Worm (Caenorhabditis elegans) whole organism, L4 larva: Measurements from ENCODE around the gene ttx-1.

ENCODE experiments used
- D1046.2 ChIP-seq: fragments of 200-800 bp; sonication (Bioruptor generic); IDR thresholded peaks from 2 replicates; pipeline ENCODE4 v1.3.6; 2022; ENCODE audit warnings: missing genetic modification characterization, missing compliant biosample characterization
- F10B5.3 ChIP-seq: sonication (generic microtip); optimal IDR thresholded peaks from 2 replicates; lab custom pipeline; 2016; ENCODE audit warnings: mild to moderate bottlenecking, missing genetic modification characterization, missing compliant biosample characterization
- Y5F2A.4 ChIP-seq: fragments of 200-800 bp; sonication (Bioruptor generic); optimal IDR thresholded peaks from 2 replicates; lab custom pipeline; 2018; ENCODE audit warnings: mild to moderate bottlenecking, missing genetic modification characterization, missing compliant biosample characterization
- Y75B8A.6 ChIP-seq: fragments of 200-800 bp; sonication (Bioruptor generic); IDR thresholded peaks from 2 replicates; pipeline ENCODE4 v1.3.6; 2022; ENCODE audit warnings: missing genetic modification reagents, missing genetic modification characterization, missing compliant biosample characterization
- aly-2 ChIP-seq: sonication (generic microtip); optimal IDR thresholded peaks from 2 replicates; lab custom pipeline; 2018; ENCODE audit warnings: missing biosample characterization, missing genetic modification characterization
- attf-4 ChIP-seq: sonication (generic microtip); optimal IDR thresholded peaks from 3 replicates; lab custom pipeline; 2017; ENCODE audit warnings: missing biosample characterization, missing genetic modification characterization
- ceh-20 ChIP-seq: fragments of 200-800 bp; sonication (Bioruptor generic); IDR thresholded peaks from 2 replicates; pipeline ENCODE4 v1.3.6; 2022; ENCODE audit warnings: missing genetic modification reagents, missing genetic modification characterization, missing compliant biosample characterization
- ceh-44 ChIP-seq: fragments of 200-800 bp; sonication (Bioruptor generic); IDR thresholded peaks from 2 replicates; pipeline ENCODE4 v1.3.6; 2022; ENCODE audit warnings: missing genetic modification reagents, missing genetic modification characterization, missing compliant biosample characterization
- ceh-62 ChIP-seq: sonication (generic microtip); optimal IDR thresholded peaks from 2 replicates; lab custom pipeline; 2017; ENCODE audit warnings: missing biosample characterization, missing genetic modification characterization
- ces-1 ChIP-seq: fragments of 150-350 bp; sonication (generic microtip); optimal IDR thresholded peaks from 4 replicates; lab custom pipeline; 2014; ENCODE audit warnings: missing biosample characterization, missing genetic modification reagents, missing genetic modification characterization
- cey-2 ChIP-seq: sonication (generic microtip); optimal IDR thresholded peaks from 3 replicates; lab custom pipeline; 2017; ENCODE audit warnings: missing genetic modification characterization, mild to moderate bottlenecking, missing compliant biosample characterization, antibody characterized with exemption, borderline replicate concordance; ENCODE audit not compliant: insufficient read depth
- ctbp-1 ChIP-seq: fragments of 200-800 bp; sonication (Bioruptor generic); IDR thresholded peaks from 2 replicates; pipeline ENCODE4 v1.3.6; 2022; ENCODE audit warnings: missing genetic modification reagents, missing genetic modification characterization, missing compliant biosample characterization
- daf-16 ChIP-seq, 3 experiments: sonication (generic microtip); optimal IDR thresholded peaks; 2 replicates each; lab custom pipeline; 2016 to 2017; ENCODE audit warnings: missing genetic modification characterization in 3 of 3, missing genetic modification reagents in 3 of 3, mild to moderate bottlenecking in 2 of 3, missing compliant biosample characterization in 2 of 3, missing biosample characterization in 1 of 3, moderate library complexity in 1 of 3
- dmd-6 ChIP-seq: fragments of 200-800 bp; sonication (Bioruptor generic); IDR thresholded peaks from 2 replicates; pipeline ENCODE4 v1.3.6; 2022; ENCODE audit warnings: missing genetic modification reagents, missing genetic modification characterization, missing compliant biosample characterization
- dmd-8 ChIP-seq: fragments of 200-800 bp; sonication (Bioruptor generic); IDR thresholded peaks from 2 replicates; pipeline ENCODE4 v1.3.6; 2022; ENCODE audit warnings: missing genetic modification characterization, missing compliant biosample characterization
- dpl-1 ChIP-seq: fragments of 150-350 bp; optimal IDR thresholded peaks from 2 replicates; lab custom pipeline; 2014; ENCODE audit warnings: missing biosample characterization, missing genetic modification reagents, missing genetic modification characterization
- dve-1 ChIP-seq: sonication (generic microtip); optimal IDR thresholded peaks from 2 replicates; lab custom pipeline; 2017; ENCODE audit warnings: antibody characterized with exemption, mild to moderate bottlenecking, missing genetic modification characterization, missing compliant biosample characterization; ENCODE audit not compliant: insufficient read depth
- fos-1 ChIP-seq: fragments of 150-350 bp; optimal IDR thresholded peaks from 2 replicates; lab custom pipeline; 2014; ENCODE audit warnings: missing biosample characterization, missing genetic modification characterization
- hif-1 ChIP-seq, 2 experiments: sonication (generic microtip); optimal IDR thresholded peaks; 2 replicates each; lab custom pipeline; 2016 to 2017; ENCODE audit warnings: missing compliant biosample characterization in 2 of 2, missing genetic modification characterization in 2 of 2, missing genetic modification reagents in 2 of 2, missing genotype in 2 of 2, mild to moderate bottlenecking in 1 of 2
- hlh-30 ChIP-seq: sonication (generic microtip); optimal IDR thresholded peaks from 2 replicates; lab custom pipeline; 2017; ENCODE audit warnings: antibody characterized with exemption, mild to moderate bottlenecking, missing genetic modification characterization, missing compliant biosample characterization; ENCODE audit not compliant: insufficient read depth
- hmg-1.1 ChIP-seq: fragments of 200-800 bp; sonication (Bioruptor generic); IDR thresholded peaks from 2 replicates; pipeline ENCODE4 v1.3.6; 2022; ENCODE audit warnings: missing genetic modification reagents, missing genetic modification characterization, missing compliant biosample characterization
- mes-2 ChIP-seq: sonication (generic microtip); optimal IDR thresholded peaks from 2 replicates; lab custom pipeline; 2016; ENCODE audit warnings: missing genotype, mild to moderate bottlenecking, missing genetic modification characterization, missing compliant biosample characterization; ENCODE audit not compliant: poor library complexity, severe bottlenecking
- nhr-11 ChIP-seq: fragments of 150-350 bp; optimal IDR thresholded peaks from 2 replicates; lab custom pipeline; 2014; ENCODE audit warnings: missing biosample characterization, missing genetic modification characterization
- nhr-25 ChIP-seq: sonication (generic microtip); optimal IDR thresholded peaks from 2 replicates; lab custom pipeline; 2017; ENCODE audit warnings: missing genetic modification characterization, mild to moderate bottlenecking, missing compliant biosample characterization, antibody characterized with exemption, moderate library complexity, borderline replicate concordance; ENCODE audit not compliant: insufficient read depth
- nhr-28 ChIP-seq: fragments of 150-350 bp; optimal IDR thresholded peaks from 2 replicates; lab custom pipeline; 2014; ENCODE audit warnings: missing biosample characterization, missing genetic modification characterization
- pqm-1 ChIP-seq: sonication (generic microtip); optimal IDR thresholded peaks from 2 replicates; lab custom pipeline; 2017; ENCODE audit warnings: missing biosample characterization, missing genetic modification characterization
- rbr-2 ChIP-seq: sonication (generic microtip); optimal IDR thresholded peaks from 2 replicates; lab custom pipeline; 2016; ENCODE audit warnings: missing genotype, missing genetic modification characterization, missing compliant biosample characterization
- set-16 ChIP-seq: fragments of 200-800 bp; sonication (Bioruptor generic); IDR thresholded peaks from 2 replicates; pipeline ENCODE4 v1.3.6; 2022; ENCODE audit warnings: missing genetic modification reagents, missing genetic modification characterization, missing compliant biosample characterization
- spr-3 ChIP-seq: fragments of 200-800 bp; sonication (Bioruptor generic); optimal IDR thresholded peaks from 2 replicates; lab custom pipeline; 2018; ENCODE audit warnings: mild to moderate bottlenecking, missing genetic modification characterization, missing compliant biosample characterization
- tra-1 ChIP-seq: fragments of 200-800 bp; sonication (Bioruptor generic); IDR thresholded peaks from 2 replicates; pipeline ENCODE4 v1.3.6; 2022; ENCODE audit warnings: missing genetic modification reagents, missing genetic modification characterization, missing compliant biosample characterization
- unc-62 ChIP-seq, 3 experiments: fragments of 150-350 bp in 1 of 3; sonication (generic microtip); optimal IDR thresholded peaks in 2 of 3; peaks in 1 of 3; 1 replicate in 1 of 3; 2 replicates in 2 of 3; lab custom pipeline; 2014 to 2017; ENCODE audit warnings: missing biosample characterization in 3 of 3, missing genetic modification characterization in 3 of 3, missing genetic modification reagents in 3 of 3, missing genotype in 1 of 3
- zag-1 ChIP-seq: fragments of 150-350 bp; optimal IDR thresholded peaks from 2 replicates; lab custom pipeline; 2014; ENCODE audit warnings: missing biosample characterization, missing genetic modification characterization

Gene ttx-1

ce11 chrV:20022996-20023456 lies 41.0 kb downstream of the ttx-1 start, which contains the start of gene lgc-55:
TSS of gene lgc-55 (plus strand) at chrV:20023046.
- no peak for TF ChIP-seq hlh-30 (tag; lab: Kevin White, UChicago)
- no peak for TF ChIP-seq hif-1 (tag; optimal IDR thresholded peaks at IDR 0.05; lab: Kevin White, UChicago)
- no peak for TF ChIP-seq ceh-62 (tag; lab: Kevin White, UChicago)
- no peak for TF ChIP-seq dmd-8 (GFP tag; lab: Robert Waterston, UW)
- no peak for TF ChIP-seq zag-1 (tag; lab: Kevin White, UChicago)
- TF ChIP-seq spr-3 (GFP tag; lab: Kevin White, UChicago): no peak
- TF ChIP-seq ceh-44 (GFP tag; lab: Robert Waterston, UW): no peak
- no peak for TF ChIP-seq pqm-1 (tag; lab: Kevin White, UChicago)
- TF ChIP-seq ctbp-1 (GFP tag; lab: Robert Waterston, UW): no peak
- TF ChIP-seq aly-2: no peak
- TF ChIP-seq nhr-11 (tag; lab: Kevin White, UChicago): no peak
- TF ChIP-seq Y5F2A.4 (GFP tag; lab: Kevin White, UChicago): no peak
- TF ChIP-seq nhr-28 (tag; lab: Kevin White, UChicago): no peak
- no peak for TF ChIP-seq F10B5.3
- no peak for TF ChIP-seq fos-1
- TF ChIP-seq hmg-1.1 (GFP tag; lab: Robert Waterston, UW): no peak
- no peak for TF ChIP-seq tra-1 (GFP tag; lab: Robert Waterston, UW)
- no peak for TF ChIP-seq attf-4 (tag; lab: Kevin White, UChicago)
- no peak for TF ChIP-seq dpl-1 (GFP tag; lab: Kevin White, UChicago)
- TF ChIP-seq Y75B8A.6 (GFP tag; lab: Robert Waterston, UW): no peak

- TF ChIP-seq mes-2 (no peak), unc-62 (GFP tag; optimal IDR thresholded peaks at IDR 0.05 in 1 of 2; lab: Kevin White, UChicago) (peak in 1 of 2 experiments; percentile 91), unc-62 (tag; optimal IDR thresholded peaks at IDR 0.05; lab: Kevin White, UChicago) (no peak)
These were observed 42.6 kb downstream of the ttx-1 start for ce11 chrV:20021347-20021746.

- TF ChIP-seq fos-1 (no peak), ces-1 (GFP tag; lab: Kevin White, UChicago) (no peak), cey-2 (tag; lab: Kevin White, UChicago) (no peak), ceh-20 (no peak), D1046.2 (no peak), rbr-2 (tag; lab: Kevin White, UChicago) (no peak)
These were observed 52.3 kb downstream of the ttx-1 start, which contains the start of gene Y60A3A.21 for ce11 chrV:20011654-20012053. TSS of gene Y60A3A.21 (plus strand) at chrV:20011954.

ce11 chrV:20011199-20011598 lies 52.8 kb downstream of the ttx-1 start:
- TF ChIP-seq daf-16 (GFP tag; optimal IDR thresholded peaks at IDR 0.05; lab: Kevin White, UChicago) (no peak), daf-16 (tag; optimal IDR thresholded peaks at IDR 0.05; lab: Kevin White, UChicago) (peak; percentile 28), pqm-1 (tag; lab: Kevin White, UChicago) (peak; percentile 56), mes-2 (no peak), hlh-30 (tag; lab: Kevin White, UChicago) (peak; percentile 29), nhr-25 (no peak), dmd-6 (GFP tag; lab: Robert Waterston, UW) (peak; percentile 55), dve-1 (peak; percentile 29)

ce11 chrV:20007470-20007869 lies 56.5 kb downstream of the ttx-1 start, which contains the start of gene Y60A3A.23:
TSS of gene Y60A3A.23 (plus strand) at chrV:20007770.
- no peak for TF ChIP-seq set-16 (GFP tag; lab: Robert Waterston, UW)
- TF ChIP-seq spr-3 (GFP tag; lab: Kevin White, UChicago): no peak
